Worm (Caenorhabditis elegans) whole organism, midembryonic: ENCODE results near the gene F36H12.10.
"Not testable (repeated sequence)": the region's sequence is repeated elsewhere in the genome, so short reads cannot be mapped to it uniquely, and the experiment has no call there.

Experiments used
- flt-1 ChIP-seq: fragments of 200-800 bp; sonication (Bioruptor generic); IDR thresholded peaks from 2 replicates; pipeline ENCODE4 v1.3.6; 2022; ENCODE audit warnings: missing genetic modification characterization, missing compliant biosample characterization
- ref-1 ChIP-seq: fragments of 200-800 bp; sonication (Bioruptor generic); conservative IDR thresholded peaks from 2 replicates; pipeline ENCODE4 v1.3.6; 2022; ENCODE audit warnings: missing genetic modification reagents, missing genetic modification characterization, missing compliant biosample characterization
- ztf-23 ChIP-seq: fragments of 200-800 bp; sonication (Bioruptor generic); IDR thresholded peaks from 2 replicates; pipeline ENCODE4 v1.3.6; 2022; ENCODE audit warnings: missing genetic modification reagents, missing genetic modification characterization, missing compliant biosample characterization

ce11 chrIV:5295240-5295639 lies 40.7 kb upstream of the F36H12.10 start, which contains the start of gene msp-51:
- not testable (repeated sequence) for TF ChIP-seq ztf-23 (GFP tag; lab: Robert Waterston, UW); ref-1; flt-1 (GFP tag; lab: Robert Waterston, UW)
